Fruit fly (Drosophila melanogaster) whole organism, wandering third instar larva: ENCODE measurements around the gene ng1.

Experiments used
- CG32264 ChIP-seq: fragments of 200-800 bp; sonication (Bioruptor generic); optimal IDR thresholded peaks from 2 replicates; lab custom pipeline; 2016; ENCODE audit warnings: missing biosample characterization, missing genetic modification characterization
- Myc ChIP-seq: fragments of >200 bp; optimal IDR thresholded peaks from 2 replicates; lab custom pipeline; 2017
- dl ChIP-seq, 2 experiments: fragments of 175-275, 200-275 bp in 1 of 2; fragments of 200-275 bp in 1 of 2; sonication (Bioruptor generic); optimal IDR thresholded peaks; lab custom pipeline; 2018; ENCODE audit warnings: mild to moderate bottlenecking in 2 of 2, missing biosample characterization in 2 of 2, missing genetic modification characterization in 2 of 2, moderate library complexity in 2 of 2; ENCODE audit not compliant: partially characterized antibody in 2 of 2, insufficient read depth in 1 of 2
- fru ChIP-seq: fragments of 200-800 bp; sonication (Bioruptor generic); optimal IDR thresholded peaks from 3 replicates; lab custom pipeline; 2016; ENCODE audit warnings: missing biosample characterization, mild to moderate bottlenecking, missing genetic modification characterization
- h ChIP-seq: fragments of 200-800 bp; sonication (Bioruptor generic); optimal IDR thresholded peaks from 3 replicates; lab custom pipeline; 2016; ENCODE audit warnings: missing biosample characterization, mild to moderate bottlenecking, missing genetic modification characterization
- lola ChIP-seq: fragments of >200 bp; optimal IDR thresholded peaks from 2 replicates; lab custom pipeline; 2017; ENCODE audit warnings: missing biosample characterization, missing genetic modification characterization
- psq ChIP-seq: fragments of 200-800 bp; sonication (Bioruptor generic); optimal IDR thresholded peaks from 3 replicates; lab custom pipeline; 2017; ENCODE audit warnings: missing biosample characterization, mild to moderate bottlenecking, missing genetic modification characterization, moderate library complexity
- usp ChIP-seq: fragments of >200 bp; optimal IDR thresholded peaks from 2 replicates; lab custom pipeline; 2017; ENCODE audit warnings: missing biosample characterization, missing genetic modification characterization

DNA sequence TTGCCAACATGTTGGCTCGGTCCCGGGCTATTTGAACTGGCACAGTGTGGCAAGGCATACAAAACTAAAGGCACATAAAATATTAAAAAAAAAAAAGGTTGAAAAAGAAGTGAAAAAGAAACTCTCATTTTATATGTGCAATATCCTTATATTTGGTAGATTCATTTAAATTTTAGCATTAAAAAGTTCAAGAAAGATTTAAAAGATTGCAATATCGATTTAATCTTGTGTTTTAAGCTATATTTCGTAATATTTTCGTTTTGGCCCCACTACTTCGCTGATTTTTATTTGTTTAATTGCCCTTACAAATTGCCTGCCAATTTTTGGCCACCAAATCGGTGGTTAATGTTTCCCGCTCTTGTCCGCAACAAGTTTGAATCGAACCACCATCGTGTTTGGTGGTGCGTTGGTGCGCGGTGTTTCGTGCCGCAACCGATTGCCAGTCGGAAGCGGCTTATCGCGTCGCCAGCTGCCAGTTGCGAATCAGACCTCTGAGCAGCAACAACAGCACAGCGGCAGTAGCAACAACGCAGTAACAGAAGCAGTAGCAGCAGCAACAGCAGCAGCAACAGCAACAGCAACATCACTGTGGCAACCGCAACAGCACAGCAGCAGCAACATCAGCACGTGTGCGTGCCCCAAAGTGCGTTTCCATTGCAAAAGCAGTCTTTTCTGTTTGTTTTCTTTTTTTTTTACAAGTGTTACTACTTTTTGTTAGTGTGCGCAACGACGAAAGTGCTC, 13.5 kb downstream of the ng1 start:
- TF ChIP-seq Myc, result no peak
- peak; percentile 28 for TF ChIP-seq CG32264 (GFP tag; lab: Kevin White, UChicago)
- peak; percentile 90 for TF ChIP-seq fru (GFP tag; lab: Kevin White, UChicago)
- peak in 1 of 2 experiments; percentile 13 for TF ChIP-seq dl (GFP tag; optimal IDR thresholded peaks at IDR 0.05; lab: Kevin White, UChicago; ENCODE audit: insufficient read depth in 1 of 2, partially characterized antibody in 2 of 2)
- TF ChIP-seq lola, result no peak
- peak; percentile 92 for TF ChIP-seq psq (GFP tag; lab: Kevin White, UChicago)
- TF ChIP-seq h (GFP tag; lab: Kevin White, UChicago), result peak; percentile 92
- no peak for TF ChIP-seq usp (GFP tag; lab: Kevin White, UChicago)
